Worm (Caenorhabditis elegans): Measurements from ENCODE around the gene zipt-17.
A peak's percentile ranks its signal among the peaks of the same experiment; 100 is the strongest.

Gene zipt-17

ce11 chrIV:17361143-17361542 is 6.1 kb downstream of the zipt-17 start, which contains the start of gene clec-202:
TSS of gene clec-202 (plus strand) at chrIV:17361443.
- no peak for TF ChIP-seq mbf-1 (tag; optimal IDR thresholded peaks at IDR 0.05)
- no peak for TF ChIP-seq mab-5 (tag; optimal IDR thresholded peaks at IDR 0.05)
- TF ChIP-seq nhr-25 (tag; optimal IDR thresholded peaks at IDR 0.05): no peak
- TF ChIP-seq ceh-16 (tag; optimal IDR thresholded peaks at IDR 0.05): no peak
- TF ChIP-seq zag-1 (tag; optimal IDR thresholded peaks at IDR 0.05): no peak
- no peak for TF ChIP-seq elt-3 (tag; optimal IDR thresholded peaks at IDR 0.05)
- no peak for TF ChIP-seq egl-27 (tag; optimal IDR thresholded peaks at IDR 0.05)
- TF ChIP-seq nhr-237 (tag; optimal IDR thresholded peaks at IDR 0.05): no peak
- no peak for TF ChIP-seq snpc-4 (tag; optimal IDR thresholded peaks at IDR 0.05)
- no peak for TF ChIP-seq gmeb-1 (tag; optimal IDR thresholded peaks at IDR 0.05)
- TF ChIP-seq F13H6.1 (tag; optimal IDR thresholded peaks at IDR 0.05): no peak
- no peak for TF ChIP-seq nhr-129 (tag; optimal IDR thresholded peaks at IDR 0.05)
- no peak for TF ChIP-seq dmd-4 (tag; optimal IDR thresholded peaks at IDR 0.05)

DNA sequence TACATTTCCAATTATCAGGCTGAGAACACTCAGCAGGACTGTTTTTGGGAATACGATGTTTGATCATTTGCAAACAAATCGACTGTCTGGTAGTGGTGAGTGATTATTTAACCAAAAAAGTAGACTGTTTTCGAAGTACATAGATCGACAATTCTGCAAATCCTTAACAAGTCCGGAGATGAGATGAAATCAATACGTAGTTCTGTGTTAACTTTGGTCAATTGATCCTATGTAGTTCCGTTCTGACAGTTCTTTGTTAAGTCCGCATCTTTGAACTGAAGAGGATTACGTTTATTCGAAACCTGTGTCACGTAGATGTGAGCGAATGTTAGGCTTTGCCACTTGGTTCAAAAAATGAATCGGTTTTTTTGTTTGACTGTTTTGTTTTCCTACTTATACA is 15.6 kb downstream of the zipt-17 start, which contains the start of gene clec-199:
TSS of gene clec-199 (plus strand) at position 301 of the 400 bp plus-strand sequence.
- no peak for TF ChIP-seq sem-4 (tag; optimal IDR thresholded peaks at IDR 0.05)
- TF ChIP-seq ztf-1 (GFP tag; conservative IDR thresholded peaks at IDR 0.05): no peak
- TF ChIP-seq elt-1 (tag; optimal IDR thresholded peaks at IDR 0.05): no peak
- no peak for TF ChIP-seq mbf-1 (tag; optimal IDR thresholded peaks at IDR 0.05)
- TF ChIP-seq ztf-4 (tag; optimal IDR thresholded peaks at IDR 0.05): no peak
- no peak for TF ChIP-seq mab-5 (tag; optimal IDR thresholded peaks at IDR 0.05)
- no peak for TF ChIP-seq lin-39 (tag; optimal IDR thresholded peaks at IDR 0.05)
- TF ChIP-seq sma-3 (GFP tag; optimal IDR thresholded peaks at IDR 0.05): no peak
- TF ChIP-seq elt-3 (tag; optimal IDR thresholded peaks at IDR 0.05): no peak
- TF ChIP-seq F13H6.1 (tag; optimal IDR thresholded peaks at IDR 0.05): no peak
- TF ChIP-seq skn-1 (tag; optimal IDR thresholded peaks at IDR 0.05): no peak

DNA sequence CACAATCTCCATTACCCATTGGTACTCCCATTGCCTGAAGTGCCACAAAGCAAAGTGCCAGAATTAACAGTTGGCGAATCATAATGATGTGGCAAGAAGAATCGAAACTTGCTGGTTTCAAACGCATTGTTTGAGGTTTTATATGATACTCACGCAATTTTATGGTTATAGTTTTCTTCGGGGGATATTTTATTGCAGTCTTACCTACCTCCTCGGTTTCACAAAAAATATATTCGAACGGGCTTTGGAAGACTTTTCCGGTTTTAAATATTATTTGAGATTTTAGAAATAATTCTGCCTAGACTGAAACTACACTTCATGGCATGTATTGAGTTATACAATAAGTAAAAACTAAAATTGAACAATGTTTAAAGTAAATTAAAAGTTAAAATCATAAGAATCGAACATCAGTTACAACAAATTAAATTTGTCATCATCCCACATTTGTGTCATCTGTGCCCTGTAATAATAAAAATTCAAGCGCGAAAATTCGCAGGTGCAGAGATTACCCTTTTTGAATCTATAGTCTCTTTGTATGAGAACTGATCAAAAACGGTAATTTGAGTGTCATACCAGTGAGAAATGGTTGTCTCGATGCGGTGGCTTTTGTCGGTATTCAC is 20.5 kb downstream of the zipt-17 start, which contains the start of the genes clec-197 and clec-198:
TSS of gene clec-197 (minus strand) at position 101 of the 620 bp plus-strand sequence.
TSS of gene clec-198 (plus strand) at position 570 of the 620 bp plus-strand sequence.
- TF ChIP-seq lin-11 (tag; optimal IDR thresholded peaks at IDR 0.05) (no peak), elt-1 (tag; optimal IDR thresholded peaks at IDR 0.05) (no peak), unc-62 (GFP tag; optimal IDR thresholded peaks at IDR 0.05) (no peak)

DNA sequence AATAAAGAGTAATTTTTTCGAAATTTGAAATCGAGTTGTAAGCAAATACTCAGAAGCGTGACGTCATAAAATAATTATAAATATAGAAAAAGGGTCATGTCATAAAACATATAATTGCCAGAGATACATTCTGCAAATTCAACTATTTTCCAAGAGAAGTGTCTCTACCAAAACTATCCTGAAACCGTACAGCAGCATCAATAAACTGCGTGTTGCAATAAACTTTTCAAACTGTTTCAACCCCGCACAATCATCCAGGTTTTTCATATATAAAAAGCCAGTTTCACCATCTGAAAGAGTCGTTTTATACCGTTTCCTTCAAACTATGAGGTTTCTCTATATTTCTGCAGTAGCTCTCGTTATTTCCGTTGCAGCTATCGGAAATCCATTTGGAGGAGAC is 23.7 kb downstream of the zipt-17 start, which contains the start of gene C49C3.11:
TSS of gene C49C3.11 (plus strand) at position 301 of the 400 bp plus-strand sequence.
- no peak for TF ChIP-seq nhr-237 (tag; optimal IDR thresholded peaks at IDR 0.05)
- no peak for TF ChIP-seq Y55F3AM.14 (GFP tag; optimal IDR thresholded peaks at IDR 0.05)
- no peak for TF ChIP-seq ztf-4 (tag; optimal IDR thresholded peaks at IDR 0.05)
- TF ChIP-seq sma-9 (GFP tag; optimal IDR thresholded peaks at IDR 0.05): no peak
- no peak for TF ChIP-seq sma-9 (tag; optimal IDR thresholded peaks at IDR 0.05)
- no peak for TF ChIP-seq unc-39 (tag; optimal IDR thresholded peaks at IDR 0.05)

DNA sequence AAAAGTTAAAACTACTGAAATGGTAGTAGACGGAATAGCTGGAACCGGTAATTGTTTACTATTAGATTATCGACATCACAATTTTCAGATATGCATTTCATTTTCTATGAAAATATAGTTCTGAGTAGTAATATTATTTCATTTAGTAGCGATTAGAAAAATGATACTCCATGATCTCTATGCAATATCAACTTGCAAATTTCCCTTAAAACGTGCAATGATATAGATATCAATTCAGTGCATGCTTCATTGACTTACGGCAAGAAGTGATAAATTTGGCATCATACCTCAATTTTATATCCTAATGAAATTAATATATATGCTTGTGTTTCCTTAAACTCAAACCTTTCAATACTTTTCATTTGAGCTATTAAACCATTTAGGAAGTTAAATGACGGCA is 24.5 kb downstream of the zipt-17 start, which contains the start of gene C49C3.21:
TSS of gene C49C3.21 (plus strand) at position 301 of the 400 bp plus-strand sequence.
- TF ChIP-seq nhr-11 (tag; optimal IDR thresholded peaks at IDR 0.05) (no peak), nhr-6 (tag; optimal IDR thresholded peaks at IDR 0.05) (no peak)

DNA sequence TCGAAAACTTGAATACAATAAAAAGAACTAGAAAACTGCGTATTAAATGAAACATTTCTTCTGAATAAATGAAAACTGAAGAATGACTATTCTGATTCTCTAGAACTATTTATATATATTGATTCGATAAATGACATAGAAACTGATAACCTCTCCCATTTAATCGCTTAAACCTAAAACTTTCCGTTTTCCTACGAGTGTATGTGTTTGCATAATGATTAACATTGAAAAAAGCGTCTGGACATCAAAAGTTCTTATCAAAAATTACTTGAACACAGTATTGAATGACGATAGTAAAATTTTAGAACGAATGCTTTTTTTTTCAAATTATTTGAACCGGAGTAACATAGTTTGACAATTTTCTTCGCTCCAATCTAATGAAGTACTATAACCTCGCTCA is 25.0 kb downstream of the zipt-17 start, which contains the start of gene C49C3.9:
TSS of gene C49C3.9 (minus strand) at position 136 of the 400 bp plus-strand sequence.
- peak; percentile 5 for TF ChIP-seq crh-2 (tag; optimal IDR thresholded peaks at IDR 0.05)
- peak; percentile 99 for TF ChIP-seq fos-1 (tag; optimal IDR thresholded peaks at IDR 0.05)
- no peak for TF ChIP-seq nhr-25 (tag; optimal IDR thresholded peaks at IDR 0.05)

DNA sequence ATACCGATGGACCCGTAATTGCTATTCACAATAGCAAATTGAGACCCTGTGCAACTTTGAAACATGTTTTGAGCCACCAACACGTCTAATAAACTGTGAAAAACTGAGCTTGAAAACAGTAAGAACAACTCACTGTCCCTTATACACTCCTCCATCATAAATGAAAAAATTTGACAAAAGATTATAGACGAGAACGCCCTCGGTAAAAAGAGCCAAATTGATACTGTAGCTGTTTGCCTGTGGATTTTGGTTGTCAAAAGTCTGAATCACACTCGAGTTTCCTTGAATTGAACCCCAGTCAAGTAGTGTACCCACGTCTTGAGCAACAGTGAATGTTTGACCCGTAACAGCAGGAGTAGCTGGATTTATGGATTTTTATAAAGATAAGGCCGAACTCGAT is 26.2 kb downstream of the zipt-17 start:
- TF ChIP-seq aly-2 (tag; optimal IDR thresholded peaks at IDR 0.05) (no peak), fos-1 (tag; optimal IDR thresholded peaks at IDR 0.05) (no peak), ama-1 (optimal IDR thresholded peaks at IDR 0.05) (no peak), sma-3 (GFP tag; optimal IDR thresholded peaks at IDR 0.05) (no peak), ztf-1 (GFP tag; conservative IDR thresholded peaks at IDR 0.05) (no peak), ztf-11 (tag; optimal IDR thresholded peaks at IDR 0.05) (no peak), nhr-237 (tag; optimal IDR thresholded peaks at IDR 0.05) (no peak), blmp-1 (tag; optimal IDR thresholded peaks at IDR 0.05; ENCODE audit: insufficient read depth) (no peak)
